Fruit fly (Drosophila melanogaster) whole organism, embryonic: ENCODE data around the gene CG8369.

Source experiments
- Ada2b ChIP-seq: fragments of 200-800 bp; sonication (Bioruptor generic); IDR thresholded peaks from 2 replicates; pipeline ENCODE4 v1.3.6; 2022; ENCODE audit warnings: missing biosample characterization, missing genetic modification characterization
- Atf-2 ChIP-seq: fragments of 200-800 bp; sonication (Bioruptor generic); optimal IDR thresholded peaks from 2 replicates; lab custom pipeline; 2016; ENCODE audit warnings: missing biosample characterization, missing genetic modification characterization
- CG10654 ChIP-seq: fragments of 200-800 bp; sonication (Bioruptor generic); optimal IDR thresholded peaks from 2 replicates; lab custom pipeline; 2016; ENCODE audit warnings: missing biosample characterization, missing genetic modification characterization
- CG12659 ChIP-seq: fragments of 200-800 bp; sonication (Bioruptor generic); optimal IDR thresholded peaks from 3 replicates; lab custom pipeline; 2017; ENCODE audit warnings: mild to moderate bottlenecking, missing biosample characterization, missing genetic modification reagents, missing genetic modification characterization
- CG16863 ChIP-seq: fragments of 200-800 bp; sonication (Bioruptor generic); optimal IDR thresholded peaks from 3 replicates; lab custom pipeline; 2016; ENCODE audit warnings: missing biosample characterization, missing genetic modification characterization
- CG17568 ChIP-seq: fragments of 200-800 bp; sonication (Bioruptor generic); optimal IDR thresholded peaks from 2 replicates; lab custom pipeline; 2018; ENCODE audit warnings: missing biosample characterization, mild to moderate bottlenecking, missing genetic modification characterization, moderate library complexity
- CG17912 ChIP-seq: fragments of 200-800 bp; sonication (Bioruptor generic); optimal IDR thresholded peaks from 2 replicates; lab custom pipeline; 2018; ENCODE audit warnings: missing biosample characterization, mild to moderate bottlenecking, missing genetic modification characterization
- CG18262 ChIP-seq: fragments of 200-800 bp; optimal IDR thresholded peaks from 3 replicates; lab custom pipeline; 2019; ENCODE audit warnings: missing biosample characterization, mild to moderate bottlenecking, missing genetic modification characterization, moderate library complexity
- CG2678 ChIP-seq: fragments of 200-800 bp; sonication (Bioruptor generic); optimal IDR thresholded peaks from 3 replicates; lab custom pipeline; 2019; ENCODE audit warnings: missing biosample characterization, mild to moderate bottlenecking, missing genetic modification characterization, moderate library complexity
- CG31441 ChIP-seq: fragments of 200-800 bp; sonication (Bioruptor generic); IDR thresholded peaks from 2 replicates; pipeline ENCODE4 v1.3.6; 2022; ENCODE audit warnings: missing biosample characterization, missing genetic modification characterization
- CG3163 ChIP-seq: fragments of 200-800 bp; sonication (Bioruptor generic); optimal IDR thresholded peaks from 3 replicates; lab custom pipeline; 2016; ENCODE audit warnings: missing biosample characterization, missing genetic modification characterization
- CG3407 ChIP-seq: fragments of 200-800 bp; sonication (Bioruptor generic); optimal IDR thresholded peaks from 2 replicates; lab custom pipeline; 2018; ENCODE audit warnings: missing biosample characterization, mild to moderate bottlenecking, missing genetic modification characterization
- CG4328 ChIP-seq: fragments of 200-800 bp; sonication (Bioruptor generic); optimal IDR thresholded peaks from 3 replicates; lab custom pipeline; 2017; ENCODE audit warnings: missing biosample characterization, missing genetic modification reagents, missing genetic modification characterization
- CG4360 ChIP-seq: fragments of 200-800 bp; sonication (Bioruptor generic); IDR thresholded peaks from 2 replicates; pipeline ENCODE4 v1.3.6; 2022; ENCODE audit warnings: missing biosample characterization, missing genetic modification characterization
- CG4707 ChIP-seq: fragments of 200-800 bp; sonication (Bioruptor generic); optimal IDR thresholded peaks from 2 replicates; lab custom pipeline; 2018; ENCODE audit warnings: missing biosample characterization, mild to moderate bottlenecking, missing genetic modification characterization, moderate library complexity
- CG8281 ChIP-seq: fragments of 200-800 bp; sonication (Bioruptor generic); optimal IDR thresholded peaks from 2 replicates; lab custom pipeline; 2018; ENCODE audit warnings: missing biosample characterization, mild to moderate bottlenecking, missing genetic modification characterization, moderate library complexity
- CG8290 ChIP-seq, 3 experiments: fragments of 200-800 bp; sonication (Bioruptor generic); optimal IDR thresholded peaks; 2 replicates each; lab custom pipeline; 2016 to 2019; ENCODE audit warnings: missing biosample characterization in 3 of 3, missing genetic modification characterization in 3 of 3, mild to moderate bottlenecking in 2 of 3, moderate library complexity in 1 of 3
- CG9797 ChIP-seq: fragments of 200-800 bp; sonication (Bioruptor generic); optimal IDR thresholded peaks from 3 replicates; lab custom pipeline; 2018; ENCODE audit warnings: missing biosample characterization, mild to moderate bottlenecking, missing genetic modification characterization
- Chrac-16 ChIP-seq: fragments of 200-800 bp; sonication (Bioruptor generic); optimal IDR thresholded peaks from 3 replicates; lab custom pipeline; 2016; ENCODE audit warnings: missing biosample characterization, missing genetic modification characterization
- Dfd ChIP-seq, 2 experiments: fragments of >200 bp; optimal IDR thresholded peaks; 2 replicates each; lab custom pipeline; 2017; ENCODE audit warnings: missing biosample characterization in 2 of 2, missing genetic modification characterization in 2 of 2
- Eip74EF ChIP-seq, 2 experiments: fragments of 200-800 bp in 1 of 2; fragments of >200 bp in 1 of 2; sonication (Bioruptor generic) in 1 of 2; optimal IDR thresholded peaks; 2 replicates each; lab custom pipeline; 2017 to 2019; ENCODE audit warnings: missing biosample characterization in 2 of 2, missing genetic modification characterization in 2 of 2, mild to moderate bottlenecking in 1 of 2, moderate library complexity in 1 of 2
- Ets65A ChIP-seq: fragments of 200-800 bp; sonication (Bioruptor generic); peaks from one replicate; lab custom pipeline; 2016; ENCODE audit warnings: missing biosample characterization, missing genetic modification characterization
- Gsc ChIP-seq: fragments of 200-800 bp; sonication (Bioruptor generic); IDR thresholded peaks from 2 replicates; pipeline ENCODE4 v1.3.6; 2022; ENCODE audit warnings: missing biosample characterization, missing genetic modification characterization
- Hand ChIP-seq: fragments of 200-800 bp; sonication (Bioruptor generic); optimal IDR thresholded peaks from 2 replicates; lab custom pipeline; 2017; ENCODE audit warnings: mild to moderate bottlenecking, missing biosample characterization, missing genetic modification reagents, missing genetic modification characterization
- HmgZ ChIP-seq: fragments of 200-800 bp; sonication (Bioruptor generic); optimal IDR thresholded peaks from 2 replicates; lab custom pipeline; 2018; ENCODE audit warnings: missing biosample characterization, mild to moderate bottlenecking, missing genetic modification characterization
- Kr ChIP-seq: fragments of 200-800 bp; sonication (Bioruptor generic); optimal IDR thresholded peaks from 2 replicates; lab custom pipeline; 2017; ENCODE audit warnings: missing biosample characterization, mild to moderate bottlenecking, missing genetic modification characterization
- Med ChIP-seq: fragments of 200-800 bp; sonication (Bioruptor generic); peaks from one replicate; lab custom pipeline; 2016; ENCODE audit warnings: missing biosample characterization, missing genetic modification characterization, mild to moderate bottlenecking, inconsistent platforms, moderate library complexity
- Sin3A ChIP-seq: fragments of >200 bp; optimal IDR thresholded peaks from 2 replicates; lab custom pipeline; 2018
- Tbp ChIP-seq: fragments of >200 bp; optimal IDR thresholded peaks from 2 replicates; lab custom pipeline; 2018; ENCODE audit warnings: missing biosample characterization, missing genetic modification characterization
- az2 ChIP-seq: fragments of 200-800 bp; sonication (Bioruptor generic); optimal IDR thresholded peaks from 3 replicates; lab custom pipeline; 2016; ENCODE audit warnings: missing biosample characterization, missing genetic modification characterization
- bigmax ChIP-seq: fragments of 200-800 bp; sonication (Bioruptor generic); optimal IDR thresholded peaks from 2 replicates; lab custom pipeline; 2018; ENCODE audit warnings: missing biosample characterization, mild to moderate bottlenecking, missing genetic modification characterization
- bowl ChIP-seq: fragments of 200-800 bp; sonication (Bioruptor generic); IDR thresholded peaks from 2 replicates; pipeline ENCODE4 v1.3.6; 2022; ENCODE audit warnings: missing biosample characterization, missing genetic modification characterization
- cato ChIP-seq: fragments of 200-800 bp; sonication (Bioruptor generic); optimal IDR thresholded peaks from 2 replicates; lab custom pipeline; 2016; ENCODE audit warnings: missing biosample characterization, missing genetic modification characterization, borderline replicate concordance
- corto ChIP-seq: fragments of 200-800 bp; sonication (Bioruptor generic); optimal IDR thresholded peaks from 2 replicates; lab custom pipeline; 2016; ENCODE audit warnings: missing biosample characterization, mild to moderate bottlenecking, missing genetic modification characterization, moderate library complexity
- crc ChIP-seq: fragments of 200-800 bp; sonication (Bioruptor generic); optimal IDR thresholded peaks from 2 replicates; lab custom pipeline; 2016; ENCODE audit warnings: missing biosample characterization, missing genetic modification characterization
- crp ChIP-seq, 2 experiments: fragments of 200-800 bp; sonication (Bioruptor generic); optimal IDR thresholded peaks; 2 replicates in 1 of 2; 3 replicates in 1 of 2; lab custom pipeline; 2017; ENCODE audit warnings: missing biosample characterization in 2 of 2, missing genetic modification characterization in 2 of 2, mild to moderate bottlenecking in 1 of 2, moderate library complexity in 1 of 2
- cwo ChIP-seq: fragments of 200-800 bp; sonication (Bioruptor generic); optimal IDR thresholded peaks from 3 replicates; lab custom pipeline; 2017; ENCODE audit warnings: missing biosample characterization, missing genetic modification characterization, mild to moderate bottlenecking, moderate library complexity, missing genetic modification reagents
- gce ChIP-seq: fragments of 200-800 bp; sonication (Bioruptor generic); IDR thresholded peaks from 3 replicates; pipeline ENCODE4 v1.3.6; 2022; ENCODE audit warnings: missing biosample characterization, missing genetic modification characterization
- gcm2 ChIP-seq: fragments of 200-800 bp; sonication (Bioruptor generic); optimal IDR thresholded peaks from 2 replicates; lab custom pipeline; 2016; ENCODE audit warnings: missing biosample characterization, missing genetic modification characterization
- gt ChIP-seq: fragments of 200-800 bp; sonication (Bioruptor generic); IDR thresholded peaks from 2 replicates; pipeline ENCODE4 v1.3.6; 2022; ENCODE audit warnings: missing biosample characterization, missing genetic modification characterization
- hbn ChIP-seq: fragments of 200-800 bp; sonication (Bioruptor generic); IDR thresholded peaks from 2 replicates; pipeline ENCODE4 v1.3.6; 2022; ENCODE audit warnings: missing biosample characterization, missing genetic modification characterization; ENCODE audit not compliant: partially characterized antibody
- kay ChIP-seq: fragments of 200-800 bp; sonication (Bioruptor generic); optimal IDR thresholded peaks from 2 replicates; lab custom pipeline; 2016; ENCODE audit warnings: missing biosample characterization, missing genetic modification characterization
- peb ChIP-seq: fragments of 200-800 bp; sonication (Bioruptor generic); IDR thresholded peaks from 2 replicates; pipeline ENCODE4 v1.3.6; 2022; ENCODE audit warnings: missing biosample characterization, missing genetic modification characterization
- row ChIP-seq: fragments of 200-800 bp; sonication (Bioruptor generic); IDR thresholded peaks from 3 replicates; pipeline ENCODE4 v1.3.6; 2022; ENCODE audit warnings: missing biosample characterization, missing genetic modification characterization
- seq ChIP-seq: fragments of 200-800 bp; sonication (Bioruptor generic); IDR thresholded peaks from 2 replicates; pipeline ENCODE4 v1.3.6; 2022; ENCODE audit warnings: missing biosample characterization, missing genetic modification characterization
- sr ChIP-seq: fragments of 200-800 bp; sonication (Bioruptor generic); IDR thresholded peaks from 3 replicates; pipeline ENCODE4 v1.3.6; 2022; ENCODE audit warnings: missing biosample characterization, missing genetic modification characterization
- stc ChIP-seq: fragments of 200-800 bp; sonication (Bioruptor generic); IDR thresholded peaks from 2 replicates; pipeline ENCODE4 v1.3.6; 2022; ENCODE audit warnings: missing biosample characterization, missing genetic modification characterization
- tap ChIP-seq: fragments of 200-800 bp; optimal IDR thresholded peaks from 3 replicates; lab custom pipeline; 2019; ENCODE audit warnings: missing biosample characterization, mild to moderate bottlenecking, missing genetic modification characterization, moderate library complexity
- tna ChIP-seq: fragments of 200-800 bp; sonication (Bioruptor generic); IDR thresholded peaks from 2 replicates; pipeline ENCODE4 v1.3.6; 2022; ENCODE audit warnings: missing biosample characterization, missing genetic modification characterization; ENCODE audit not compliant: partially characterized antibody
- tup ChIP-seq: fragments of 200-800 bp; sonication (Bioruptor generic); optimal IDR thresholded peaks from 2 replicates; lab custom pipeline; 2016; ENCODE audit warnings: missing biosample characterization, mild to moderate bottlenecking, missing genetic modification characterization, moderate library complexity

Gene CG8369

DNA sequence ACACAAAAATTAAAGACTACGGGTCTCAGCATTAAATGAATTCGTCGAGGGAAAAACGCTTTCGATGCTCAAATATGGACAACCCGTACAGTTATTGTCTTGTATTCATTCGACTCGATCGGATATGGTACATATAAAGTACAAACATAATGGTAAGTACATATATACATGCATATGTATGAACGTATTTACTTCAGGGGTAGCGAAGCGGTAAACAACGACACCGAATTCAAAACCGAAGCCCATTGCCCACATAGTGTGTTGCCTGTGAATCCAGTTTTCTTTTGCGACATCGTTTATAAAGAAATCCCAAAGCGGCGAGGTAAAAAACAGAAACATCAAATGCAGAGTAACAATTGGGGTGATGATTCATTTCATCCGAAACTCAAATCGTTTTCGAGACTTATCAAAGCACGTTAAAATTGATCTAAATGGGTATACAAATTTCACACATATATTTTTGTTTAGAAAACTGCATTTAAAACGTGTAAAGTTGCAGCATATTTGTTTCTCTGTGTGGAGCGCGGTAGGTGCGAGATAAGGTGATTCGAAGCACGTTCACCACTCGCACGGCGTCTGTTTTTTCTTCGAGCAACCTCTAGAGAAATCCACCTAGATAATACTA is 9.4 kb upstream of the CG8369 start (continued):
- no peak for TF ChIP-seq crp (GFP tag; optimal IDR thresholded peaks at IDR 0.05; lab: Kevin White, UChicago)
- TF ChIP-seq kay (GFP tag; lab: Kevin White, UChicago), result peak; percentile 64
- peak; percentile 39; the same call in 1 of the 2 replicates for TF ChIP-seq CG31441 (GFP tag; lab: Robert Waterston, UW)
- no peak for TF ChIP-seq CG3407 (GFP tag; lab: Kevin White, UChicago)
- TF ChIP-seq hbn (GFP tag; lab: Robert Waterston, UW), result no peak
- no peak for TF ChIP-seq Dfd (GFP tag; optimal IDR thresholded peaks at IDR 0.05; lab: Kevin White, UChicago)
- no peak for TF ChIP-seq CG4328 (GFP tag; lab: Kevin White, UChicago)
- TF ChIP-seq Gsc (GFP tag; lab: Robert Waterston, UW), result no peak
- TF ChIP-seq CG18262 (tag; lab: Kevin White, UChicago), result peak; percentile 26
- TF ChIP-seq CG17568 (GFP tag; lab: Kevin White, UChicago), result peak; percentile 28
- TF ChIP-seq CG9797 (GFP tag; lab: Kevin White, UChicago), result no peak
- no peak for TF ChIP-seq tna (GFP tag; lab: Robert Waterston, UW)
- no peak for TF ChIP-seq CG10654
- TF ChIP-seq corto (GFP tag; lab: Kevin White, UChicago), result no peak
- no peak for TF ChIP-seq peb (GFP tag; lab: Robert Waterston, UW)
- TF ChIP-seq Hand (GFP tag; lab: Kevin White, UChicago), result peak; percentile 29
- TF ChIP-seq CG2678 (tag; lab: Kevin White, UChicago), result peak; percentile 14
- no peak for TF ChIP-seq Tbp (GFP tag; lab: Kevin White, UChicago)
- TF ChIP-seq tap, result no peak
- no peak for TF ChIP-seq CG4360 (GFP tag; lab: Robert Waterston, UW)
- peak; percentile 47 for TF ChIP-seq CG16863 (GFP tag; lab: Kevin White, UChicago)
- peak; percentile 4 for TF ChIP-seq tup (GFP tag; lab: Kevin White, UChicago)
- no peak for TF ChIP-seq CG17912
- no peak for TF ChIP-seq Eip74EF (GFP tag; optimal IDR thresholded peaks at IDR 0.05; lab: Kevin White, UChicago)
- TF ChIP-seq seq, result peak; percentile 75
- TF ChIP-seq bowl, result no peak
- TF ChIP-seq cato, result no peak
- no peak for TF ChIP-seq bigmax (GFP tag; lab: Kevin White, UChicago)
- TF ChIP-seq Chrac-16 (GFP tag; lab: Kevin White, UChicago), result no peak
- no peak for TF ChIP-seq Kr (GFP tag; lab: Kevin White, UChicago)
- peak; percentile 22 for TF ChIP-seq HmgZ (tag; lab: Kevin White, UChicago)
- TF ChIP-seq Med (GFP tag; lab: Kevin White, UChicago), result peak; percentile 87
- no peak for TF ChIP-seq CG8290 (GFP tag; optimal IDR thresholded peaks at IDR 0.05; lab: Kevin White, UChicago)
- peak in 1 of 2 experiments; percentile 23 for TF ChIP-seq CG8290 (tag; optimal IDR thresholded peaks at IDR 0.05; lab: Kevin White, UChicago)
- peak; percentile 19 for TF ChIP-seq az2
- no peak for TF ChIP-seq sr (GFP tag; lab: Robert Waterston, UW)
- TF ChIP-seq CG4707 (GFP tag; lab: Kevin White, UChicago), result peak; percentile 51
- TF ChIP-seq cwo, result peak; percentile 71
- peak; percentile 41 for TF ChIP-seq gcm2 (GFP tag; lab: Kevin White, UChicago)
- TF ChIP-seq Ada2b (GFP tag; lab: Robert Waterston, UW), result peak; percentile 51
- no peak for TF ChIP-seq gt (GFP tag; lab: Robert Waterston, UW)
- TF ChIP-seq Ets65A (GFP tag; lab: Kevin White, UChicago), result no peak
- TF ChIP-seq Atf-2 (GFP tag; lab: Kevin White, UChicago), result peak; percentile 42
- TF ChIP-seq gce, result 0 out of 3 replicates have a peak, but pooled peaks have one; percentile 10
- TF ChIP-seq crc, result peak; percentile 6
- TF ChIP-seq CG3163, result no peak
- TF ChIP-seq row, result peak; percentile 76
- TF ChIP-seq stc, result peak; percentile 65
- TF ChIP-seq Sin3A, result no peak
- no peak for TF ChIP-seq CG8281 (tag; lab: Kevin White, UChicago)
- peak; percentile 3 for TF ChIP-seq CG12659
